Worm (Caenorhabditis elegans) whole organism, young adult: Measurements from ENCODE around the gene cdc-48.1.
A peak's percentile ranks its signal among the peaks of the same experiment; 100 is the strongest.

Experiments used
- B0019.2 ChIP-seq: fragments of 200-800 bp; sonication (Bioruptor generic); conservative IDR thresholded peaks from 2 replicates; pipeline ENCODE4 v1.3.6; 2022; ENCODE audit warnings: missing genetic modification reagents, missing genetic modification characterization, missing compliant biosample characterization
- B0336.3 ChIP-seq: fragments of 200-800 bp; sonication (Bioruptor generic); IDR thresholded peaks from 2 replicates; pipeline ENCODE4 v1.3.6; 2022; ENCODE audit warnings: missing genetic modification characterization, missing compliant biosample characterization
- D2030.7 ChIP-seq: fragments of 200-800 bp; sonication (Bioruptor generic); IDR thresholded peaks from 2 replicates; pipeline ENCODE4 v1.3.6; 2022; ENCODE audit warnings: missing genetic modification reagents, missing genetic modification characterization, missing compliant biosample characterization
- F10E7.11 ChIP-seq: sonication (generic microtip); optimal IDR thresholded peaks from 2 replicates; lab custom pipeline; 2017; ENCODE audit warnings: mild to moderate bottlenecking, missing genetic modification characterization, moderate library complexity, missing compliant biosample characterization
- F23B12.7 ChIP-seq: sonication (generic microtip); optimal IDR thresholded peaks from 2 replicates; lab custom pipeline; 2017; ENCODE audit warnings: missing genetic modification characterization, mild to moderate bottlenecking, missing compliant biosample characterization, antibody characterized with exemption, moderate library complexity; ENCODE audit not compliant: insufficient read depth
- F33H1.4 ChIP-seq: fragments of 200-800 bp; sonication (Bioruptor generic); IDR thresholded peaks from 2 replicates; pipeline ENCODE4 v1.3.6; 2022; ENCODE audit warnings: missing genetic modification reagents, missing genetic modification characterization, missing compliant biosample characterization
- F49E8.2 ChIP-seq: sonication (generic microtip); optimal IDR thresholded peaks from 3 replicates; lab custom pipeline; 2017; ENCODE audit warnings: missing genetic modification characterization, mild to moderate bottlenecking, missing compliant biosample characterization, antibody characterized with exemption, moderate library complexity; ENCODE audit not compliant: insufficient read depth
- F55B11.4 ChIP-seq: sonication (generic microtip); optimal IDR thresholded peaks from 2 replicates; lab custom pipeline; 2016; ENCODE audit warnings: missing compliant biosample characterization, missing genetic modification characterization, borderline replicate concordance; ENCODE audit not compliant: insufficient read depth
- K11D2.4 ChIP-seq: fragments of 200-800 bp; sonication (Bioruptor generic); IDR thresholded peaks from 2 replicates; pipeline ENCODE4 v1.3.6; 2022; ENCODE audit warnings: missing genetic modification reagents, missing genetic modification characterization, missing compliant biosample characterization
- Y79H2A.3 ChIP-seq: fragments of 200-800 bp; sonication (Bioruptor generic); conservative IDR thresholded peaks from 2 replicates; pipeline ENCODE4 v1.3.6; 2022; ENCODE audit warnings: missing genetic modification reagents, missing genetic modification characterization, missing compliant biosample characterization
- ZK185.1 ChIP-seq: sonication (generic microtip); optimal IDR thresholded peaks from 2 replicates; lab custom pipeline; 2016; ENCODE audit warnings: mild to moderate bottlenecking, missing genetic modification characterization, missing compliant biosample characterization; ENCODE audit not compliant: poor library complexity, severe bottlenecking
- ama-1 ChIP-seq, 3 experiments: fragments of 150-350 bp in 1 of 3; sonication (generic microtip) in 2 of 3; optimal IDR thresholded peaks; 2 replicates each; lab custom pipeline; 2014 to 2018; ENCODE audit warnings: missing biosample characterization in 2 of 3, missing genetic modification characterization in 2 of 3, missing genetic modification reagents in 2 of 3
- aptf-3 ChIP-seq: fragments of 200-800 bp; sonication (Bioruptor generic); IDR thresholded peaks from 2 replicates; pipeline ENCODE4 v1.3.6; 2022; ENCODE audit warnings: missing genetic modification characterization, missing compliant biosample characterization
- atf-7 ChIP-seq: sonication (generic microtip); optimal IDR thresholded peaks from 2 replicates; lab custom pipeline; 2017; ENCODE audit warnings: mild to moderate bottlenecking, missing genetic modification characterization, missing compliant biosample characterization
- attf-3 ChIP-seq: fragments of 200-800 bp; sonication (Bioruptor generic); conservative IDR thresholded peaks from 2 replicates; pipeline ENCODE4 v1.3.6; 2022; ENCODE audit warnings: missing genetic modification reagents, missing genetic modification characterization, missing compliant biosample characterization
- attf-5 ChIP-seq: fragments of 200-800 bp; sonication (Bioruptor generic); optimal IDR thresholded peaks from 2 replicates; lab custom pipeline; 2018; ENCODE audit warnings: mild to moderate bottlenecking, missing genetic modification characterization, missing compliant biosample characterization
- bed-1 ChIP-seq: fragments of 200-800 bp; sonication (Bioruptor generic); IDR thresholded peaks from 2 replicates; pipeline ENCODE4 v1.3.6; 2022; ENCODE audit warnings: missing genetic modification reagents, missing genetic modification characterization, missing compliant biosample characterization
- cebp-2 ChIP-seq: fragments of 200-800 bp; sonication (Bioruptor generic); IDR thresholded peaks from 2 replicates; pipeline ENCODE4 v1.3.6; 2022; ENCODE audit warnings: missing genetic modification characterization, missing compliant biosample characterization
- ceh-27 ChIP-seq: fragments of 200-800 bp; sonication (Bioruptor generic); optimal IDR thresholded peaks from 2 replicates; lab custom pipeline; 2018; ENCODE audit warnings: mild to moderate bottlenecking, missing genetic modification characterization, moderate library complexity, missing compliant biosample characterization
- ceh-91 ChIP-seq: fragments of 200-800 bp; sonication (Bioruptor generic); IDR thresholded peaks from 2 replicates; pipeline ENCODE4 v1.3.6; 2022; ENCODE audit warnings: missing genetic modification reagents, missing genetic modification characterization, missing compliant biosample characterization
- chd-7 ChIP-seq: sonication (generic microtip); optimal IDR thresholded peaks from 2 replicates; lab custom pipeline; 2016; ENCODE audit warnings: mild to moderate bottlenecking, missing genetic modification characterization, moderate library complexity, missing compliant biosample characterization
- die-1 ChIP-seq: sonication (generic microtip); optimal IDR thresholded peaks from 2 replicates; lab custom pipeline; 2016; ENCODE audit warnings: missing genotype, mild to moderate bottlenecking, missing genetic modification characterization, missing compliant biosample characterization
- fkh-3 ChIP-seq: sonication (generic microtip); optimal IDR thresholded peaks from 2 replicates; lab custom pipeline; 2016; ENCODE audit warnings: mild to moderate bottlenecking, missing genetic modification characterization, missing compliant biosample characterization
- hlh-26 ChIP-seq: fragments of 200-800 bp; sonication (Bioruptor generic); conservative IDR thresholded peaks from 2 replicates; pipeline ENCODE4 v1.3.6; 2022; ENCODE audit warnings: missing genetic modification reagents, missing genetic modification characterization, missing compliant biosample characterization
- hmg-20 ChIP-seq: fragments of 200-800 bp; sonication (Bioruptor generic); IDR thresholded peaks from 2 replicates; pipeline ENCODE4 v1.3.6; 2022; ENCODE audit warnings: missing genetic modification reagents, missing genetic modification characterization, missing compliant biosample characterization
- lag-1 ChIP-seq: fragments of 200-800 bp; sonication (Bioruptor generic); IDR thresholded peaks from 2 replicates; pipeline ENCODE4 v1.3.6; 2022; ENCODE audit warnings: missing genetic modification reagents, missing genetic modification characterization, missing compliant biosample characterization
- let-526 ChIP-seq: fragments of 200-800 bp; sonication (Bioruptor generic); IDR thresholded peaks from 2 replicates; pipeline ENCODE4 v1.3.6; 2022; ENCODE audit warnings: missing genetic modification reagents, missing genetic modification characterization, missing compliant biosample characterization
- let-607 ChIP-seq, 2 experiments: fragments of 200-800 bp in 1 of 2; sonication (Bioruptor generic) in 1 of 2; sonication (generic microtip) in 1 of 2; optimal IDR thresholded peaks; 2 replicates each; lab custom pipeline; 2016 to 2018; ENCODE audit warnings: mild to moderate bottlenecking in 2 of 2, missing compliant biosample characterization in 2 of 2, missing genetic modification characterization in 2 of 2, moderate library complexity in 2 of 2, missing genotype in 1 of 2
- lin-54 ChIP-seq: fragments of 200-800 bp; sonication (Bioruptor generic); optimal IDR thresholded peaks from 2 replicates; lab custom pipeline; 2018; ENCODE audit warnings: mild to moderate bottlenecking, missing genetic modification characterization, missing compliant biosample characterization
- lir-1 ChIP-seq: fragments of 200-800 bp; sonication (Bioruptor generic); conservative IDR thresholded peaks from 2 replicates; pipeline ENCODE4 v1.3.6; 2022; ENCODE audit warnings: missing genetic modification reagents, missing genetic modification characterization, missing compliant biosample characterization
- lsl-1 ChIP-seq: fragments of 200-800 bp; sonication (Bioruptor generic); optimal IDR thresholded peaks from 2 replicates; lab custom pipeline; 2018; ENCODE audit warnings: mild to moderate bottlenecking, missing genetic modification characterization, moderate library complexity, missing compliant biosample characterization
- madf-6 ChIP-seq: fragments of 200-800 bp; sonication (Bioruptor generic); IDR thresholded peaks from 2 replicates; pipeline ENCODE4 v1.3.6; 2022; ENCODE audit warnings: missing genetic modification reagents, missing genetic modification characterization, missing compliant biosample characterization
- madf-8 ChIP-seq: fragments of 200-800 bp; sonication (Bioruptor generic); conservative IDR thresholded peaks from 2 replicates; pipeline ENCODE4 v1.3.6; 2022; ENCODE audit warnings: missing genetic modification reagents, missing genetic modification characterization, missing compliant biosample characterization
- pha-4 ChIP-seq: fragments of 150-350 bp; sonication (generic microtip); optimal IDR thresholded peaks from 2 replicates; lab custom pipeline; 2014; ENCODE audit warnings: missing biosample characterization, missing genetic modification reagents, missing genetic modification characterization
- rcor-1 ChIP-seq: fragments of 200-800 bp; sonication (Bioruptor generic); IDR thresholded peaks from 2 replicates; pipeline ENCODE4 v1.3.6; 2022; ENCODE audit warnings: missing genetic modification reagents, missing genetic modification characterization, missing compliant biosample characterization
- rec-8 ChIP-seq, 2 experiments: sonication (generic microtip); optimal IDR thresholded peaks; 2 replicates each; lab custom pipeline; 2016; ENCODE audit warnings: mild to moderate bottlenecking in 2 of 2, missing genetic modification characterization in 2 of 2, missing genetic modification reagents in 2 of 2, missing genotype in 2 of 2, missing biosample characterization in 1 of 2, missing compliant biosample characterization in 1 of 2, moderate library complexity in 1 of 2
- rpc-1 ChIP-seq, 2 experiments: fragments of 150-350 bp in 1 of 2; sonication (generic microtip) in 1 of 2; optimal IDR thresholded peaks; 2 replicates each; lab custom pipeline; 2014 to 2018; ENCODE audit warnings: missing biosample characterization in 1 of 2, missing genetic modification characterization in 1 of 2, missing genetic modification reagents in 1 of 2, missing genotype in 1 of 2
- sdz-38 ChIP-seq: sonication (generic microtip); optimal IDR thresholded peaks from 2 replicates; lab custom pipeline; 2016; ENCODE audit warnings: missing genotype, missing genetic modification characterization, missing compliant biosample characterization
- snpc-1.1 ChIP-seq: sonication (generic microtip); optimal IDR thresholded peaks from 2 replicates; lab custom pipeline; 2017; ENCODE audit warnings: missing genetic modification characterization, mild to moderate bottlenecking, missing compliant biosample characterization, antibody characterized with exemption, moderate library complexity, missing genotype, missing genetic modification reagents; ENCODE audit not compliant: insufficient read depth
- tbp1 ChIP-seq: fragments of 200-800 bp; sonication (Bioruptor generic); optimal IDR thresholded peaks from 2 replicates; lab custom pipeline; 2018; ENCODE audit warnings: mild to moderate bottlenecking, missing genetic modification characterization, missing compliant biosample characterization
- tlf-1 ChIP-seq: fragments of 200-800 bp; sonication (Bioruptor generic); optimal IDR thresholded peaks from 2 replicates; lab custom pipeline; 2018; ENCODE audit warnings: mild to moderate bottlenecking, missing genetic modification characterization, missing compliant biosample characterization
- unc-130 ChIP-seq: sonication (generic microtip); optimal IDR thresholded peaks from 2 replicates; lab custom pipeline; 2016; ENCODE audit warnings: missing genetic modification reagents, missing genetic modification characterization, missing compliant biosample characterization
- xnd-1 ChIP-seq: sonication (generic microtip); optimal IDR thresholded peaks from 2 replicates; lab custom pipeline; 2016; ENCODE audit warnings: missing genotype, missing genetic modification reagents, missing genetic modification characterization, missing compliant biosample characterization
- ztf-22 ChIP-seq: fragments of 200-800 bp; sonication (Bioruptor generic); optimal IDR thresholded peaks from 2 replicates; lab custom pipeline; 2018; ENCODE audit warnings: mild to moderate bottlenecking, missing genetic modification characterization, moderate library complexity, missing compliant biosample characterization
- ztf-28 ChIP-seq: fragments of 200-800 bp; sonication (Bioruptor generic); IDR thresholded peaks from 2 replicates; pipeline ENCODE4 v1.3.6; 2022; ENCODE audit warnings: missing genetic modification reagents, missing genetic modification characterization, missing compliant biosample characterization
- ztf-3 ChIP-seq: fragments of 200-800 bp; sonication (Bioruptor generic); optimal IDR thresholded peaks from 2 replicates; lab custom pipeline; 2018; ENCODE audit warnings: mild to moderate bottlenecking, missing genetic modification characterization, missing compliant biosample characterization

The cdc-48.1 gene

DNA sequence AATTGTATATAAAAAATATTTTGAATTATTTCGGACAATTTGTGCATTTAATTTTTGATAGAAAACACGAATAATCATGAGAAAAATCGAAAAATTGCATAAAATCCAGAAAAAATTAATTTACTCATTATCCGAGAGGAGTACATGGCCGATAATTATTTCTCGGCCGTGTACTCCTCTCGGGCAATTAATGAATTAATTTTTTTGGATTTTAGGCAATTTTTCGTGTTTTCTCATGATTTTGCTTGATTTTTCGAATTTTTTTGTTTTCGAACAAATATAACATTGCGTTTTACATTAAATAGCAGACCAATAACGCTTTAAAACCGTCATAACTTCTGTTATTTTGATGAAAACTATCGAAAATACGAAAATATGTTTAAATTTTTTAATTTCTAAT, 25.2 kb downstream of the cdc-48.1 start:
- TF ChIP-seq ztf-28 (GFP tag; lab: Robert Waterston, UW) (0 out of 2 replicates have a peak, but pooled peaks have one; percentile 46), F55B11.4 (tag; lab: Kevin White, UChicago) (no peak), F23B12.7 (tag; lab: Kevin White, UChicago) (no peak), attf-5 (GFP tag; lab: Kevin White, UChicago) (no peak), sdz-38 (tag; lab: Kevin White, UChicago) (no peak), tlf-1 (GFP tag; lab: Kevin White, UChicago) (no peak), unc-130 (GFP tag; lab: Kevin White, UChicago) (peak; percentile 80), hmg-20 (GFP tag; lab: Robert Waterston, UW) (no peak), D2030.7 (peak; percentile 45), hlh-26 (no peak), lsl-1 (GFP tag; lab: Kevin White, UChicago) (peak; percentile 4), die-1 (no peak), pha-4 (tag; lab: Kevin White, UChicago) (no peak), ztf-3 (GFP tag; lab: Kevin White, UChicago) (no peak), lir-1 (GFP tag; lab: Robert Waterston, UW) (no peak), chd-7 (tag; lab: Kevin White, UChicago) (no peak), ceh-27 (GFP tag; lab: Kevin White, UChicago) (peak; percentile 6), xnd-1 (tag; lab: Kevin White, UChicago) (no peak), madf-8 (GFP tag; lab: Robert Waterston, UW) (peak; percentile 29; the same call in 1 of the 2 replicates), lin-54 (peak; percentile 35), madf-6 (GFP tag; lab: Robert Waterston, UW) (peak; percentile 41; the same call in 1 of the 2 replicates), ztf-22 (GFP tag; lab: Kevin White, UChicago) (no peak), snpc-1.1 (tag; lab: Kevin White, UChicago) (no peak), bed-1 (GFP tag; lab: Robert Waterston, UW) (no peak), atf-7 (tag; lab: Kevin White, UChicago) (no peak), Y79H2A.3 (GFP tag; lab: Robert Waterston, UW) (0 out of 2 replicates have a peak, but pooled peaks have one; percentile 53), B0336.3 (GFP tag; lab: Robert Waterston, UW) (no peak), attf-3 (GFP tag; lab: Robert Waterston, UW) (0 out of 2 replicates have a peak, but pooled peaks have one; percentile 11), let-526 (GFP tag; lab: Robert Waterston, UW) (peak; percentile 70; the same call in 1 of the 2 replicates), ceh-91 (no peak), rec-8 (tag; optimal IDR thresholded peaks at IDR 0.05; lab: Kevin White, UChicago) (peak; percentile 19 to 45), fkh-3 (no peak), F10E7.11 (tag; lab: Kevin White, UChicago) (no peak), cebp-2 (GFP tag; lab: Robert Waterston, UW) (no peak), let-607 (tag; optimal IDR thresholded peaks at IDR 0.05; lab: Kevin White, UChicago) (peak in 1 of 2 experiments; percentile 24), rpc-1 (optimal IDR thresholded peaks at IDR 0.05; lab: Kevin White, UChicago) (no peak), rpc-1 (tag; optimal IDR thresholded peaks at IDR 0.05; lab: Kevin White, UChicago) (no peak), K11D2.4 (GFP tag; lab: Robert Waterston, UW) (0 out of 2 replicates have a peak, but pooled peaks have one; percentile 39), B0019.2 (no peak), rcor-1 (no peak), aptf-3 (no peak), ama-1 (optimal IDR thresholded peaks at IDR 0.05; lab: Kevin White, UChicago) (no peak), ama-1 (GFP tag; optimal IDR thresholded peaks at IDR 0.05; lab: Kevin White, UChicago) (no peak), lag-1 (GFP tag; lab: Robert Waterston, UW) (no peak), F33H1.4 (peak; percentile 40), F49E8.2 (tag; lab: Kevin White, UChicago) (peak; percentile 39), tbp1 (GFP tag; lab: Kevin White, UChicago) (peak; percentile 32), ZK185.1 (peak; percentile 73)
